Fruit fly (Drosophila melanogaster) S2 (cell line): ENCODE results near the gene Ttc1.

ENCODE experiments used
- CG8478 ChIP-seq: fragments of >200 bp; optimal IDR thresholded peaks from 2 replicates; lab custom pipeline; 2018
- CTCF ChIP-seq, 2 experiments: fragments of >200 bp; optimal IDR thresholded peaks; 2 replicates each; lab custom pipeline; 2018

- TF ChIP-seq CG8478 (no peak), CTCF (optimal IDR thresholded peaks at IDR 0.05; lab: Kevin White, UChicago) (no peak)
These were observed 25.7 kb upstream of the Ttc1 start for dm6 chr3R:16468556-16468955.
